Worm (Caenorhabditis elegans) whole organism, early embryonic: Measurements from ENCODE around the gene dnj-18.
"Not testable (repeated sequence)": the region's sequence is repeated elsewhere in the genome, so short reads cannot be mapped to it uniquely, and the experiment has no call there.

Experiments
- B0310.2 ChIP-seq: sonication (generic microtip); optimal IDR thresholded peaks from 2 replicates; lab custom pipeline; 2016; ENCODE audit warnings: mild to moderate bottlenecking, missing genetic modification characterization, missing compliant biosample characterization
- F13C5.2 ChIP-seq: sonication (generic microtip); optimal IDR thresholded peaks from 2 replicates; lab custom pipeline; 2017; ENCODE audit warnings: mild to moderate bottlenecking, missing genetic modification characterization, inconsistent platforms, missing compliant biosample characterization
- ama-1 ChIP-seq: fragments of 150-350 bp; optimal IDR thresholded peaks from 2 replicates; lab custom pipeline; 2014
- ceh-13 ChIP-seq: fragments of 200-800 bp; sonication (Bioruptor generic); optimal IDR thresholded peaks from 2 replicates; lab custom pipeline; 2018; ENCODE audit warnings: mild to moderate bottlenecking, missing genetic modification characterization, missing compliant biosample characterization
- flt-1 ChIP-seq: fragments of 200-800 bp; sonication (Bioruptor generic); IDR thresholded peaks from 2 replicates; pipeline ENCODE4 v1.3.6; 2022; ENCODE audit warnings: missing genetic modification characterization, missing compliant biosample characterization
- hmbx-1 ChIP-seq: sonication (generic microtip); optimal IDR thresholded peaks from 2 replicates; lab custom pipeline; 2016; ENCODE audit warnings: mild to moderate bottlenecking, missing genetic modification characterization, missing compliant biosample characterization
- hmg-4 ChIP-seq: fragments of 200-800 bp; sonication (Bioruptor generic); optimal IDR thresholded peaks from 2 replicates; lab custom pipeline; 2018; ENCODE audit warnings: mild to moderate bottlenecking, missing genetic modification characterization, missing compliant biosample characterization
- hnd-1 ChIP-seq: sonication (generic microtip); optimal IDR thresholded peaks from 2 replicates; lab custom pipeline; 2016; ENCODE audit warnings: missing genetic modification characterization, missing compliant biosample characterization
- pes-1 ChIP-seq: fragments of 200-800 bp; sonication (Bioruptor generic); IDR thresholded peaks from 2 replicates; pipeline ENCODE4 v1.3.6; 2022; ENCODE audit warnings: missing genetic modification reagents, missing genetic modification characterization, missing compliant biosample characterization
- scrt-1 ChIP-seq: fragments of 200-800 bp; sonication (Bioruptor generic); IDR thresholded peaks from 2 replicates; pipeline ENCODE4 v1.3.6; 2022; ENCODE audit warnings: missing genetic modification characterization, missing compliant biosample characterization
- sea-1 ChIP-seq: fragments of 200-800 bp; sonication (Bioruptor generic); conservative IDR thresholded peaks from 2 replicates; pipeline ENCODE4 v1.3.6; 2022; ENCODE audit warnings: missing genetic modification characterization, missing compliant biosample characterization
- tbx-11 ChIP-seq: fragments of 200-800 bp; sonication (Bioruptor generic); IDR thresholded peaks from 2 replicates; pipeline ENCODE4 v1.3.6; 2022; ENCODE audit warnings: missing genetic modification characterization, missing compliant biosample characterization
- tbx-37 ChIP-seq: fragments of 200-800 bp; sonication (Bioruptor generic); conservative IDR thresholded peaks from 2 replicates; pipeline ENCODE4 v1.3.6; 2022; ENCODE audit warnings: missing genetic modification reagents, missing genetic modification characterization, missing compliant biosample characterization
- tra-4 ChIP-seq: sonication (generic microtip); optimal IDR thresholded peaks from 2 replicates; lab custom pipeline; 2017; ENCODE audit warnings: missing genetic modification characterization, missing compliant biosample characterization

DNA sequence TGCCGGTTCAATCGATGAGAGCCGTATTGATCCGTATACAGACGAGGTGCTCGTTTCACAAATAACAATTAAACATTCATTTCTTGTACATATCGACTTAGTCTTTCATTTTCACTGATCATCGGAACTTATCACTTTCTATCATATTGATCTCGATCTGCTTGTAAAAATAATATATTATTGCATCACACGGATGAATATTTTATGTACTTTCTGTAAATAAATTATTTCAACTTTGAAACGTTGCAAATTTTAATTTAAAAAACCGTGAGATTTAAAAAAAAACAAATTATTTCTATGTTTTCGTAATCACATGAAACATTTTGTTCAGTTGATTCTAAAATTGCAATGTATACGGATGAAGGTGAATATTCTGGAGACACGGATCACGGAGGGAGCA lies 44.7 kb downstream of the dnj-18 start, which contains the start of gene twk-6:
- not testable (repeated sequence) for TF ChIP-seq ama-1 (lab: Kevin White, UChicago); flt-1; sea-1; hnd-1 (tag; lab: Kevin White, UChicago); ceh-13 (GFP tag; lab: Kevin White, UChicago); pes-1 (GFP tag; lab: Robert Waterston, UW); hmg-4 (GFP tag; lab: Kevin White, UChicago); B0310.2 (tag; lab: Kevin White, UChicago); tra-4 (tag; lab: Kevin White, UChicago); tbx-37 (GFP tag; lab: Robert Waterston, UW); hmbx-1 (tag; lab: Kevin White, UChicago); tbx-11 (GFP tag; lab: Robert Waterston, UW); scrt-1 (GFP tag; lab: Robert Waterston, UW); F13C5.2 (tag; lab: Kevin White, UChicago)
